Worm (Caenorhabditis elegans): Measurements from ENCODE around the gene nhr-115.

DNA sequence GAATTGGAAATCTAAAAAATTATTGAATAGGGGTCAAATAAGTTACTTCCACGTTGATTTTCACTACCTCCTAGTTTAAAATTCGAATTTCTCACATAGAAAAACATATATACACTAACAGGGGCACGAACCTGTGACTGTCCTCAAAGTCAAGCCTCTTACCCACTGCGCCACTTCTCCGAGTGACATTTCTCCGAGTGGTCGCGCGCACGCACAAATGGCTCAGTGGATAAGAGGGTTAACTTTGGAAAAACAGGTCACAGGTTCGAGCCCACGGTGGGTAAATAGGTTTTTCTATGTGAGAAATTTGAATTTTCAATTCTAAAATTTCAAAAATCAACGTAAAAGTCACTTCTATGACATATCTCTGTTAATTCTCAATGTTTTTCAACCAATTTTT lies 15.1 kb upstream of the nhr-115 start:
- TF ChIP-seq aly-1 (tag; optimal IDR thresholded peaks at IDR 0.05) (no peak), scrt-1 (GFP tag; IDR thresholded peaks at IDR 0.05) (no peak), ama-1 (optimal IDR thresholded peaks at IDR 0.05) (no peak), flt-1 (GFP tag; IDR thresholded peaks at IDR 0.05) (no peak), tbx-37 (GFP tag; conservative IDR thresholded peaks at IDR 0.05) (no peak)
